Worm (Caenorhabditis elegans) whole organism, young adult: ENCODE measurements around the gene F14H8.2.
A peak's percentile ranks its signal among the peaks of the same experiment; 100 is the strongest.

ENCODE experiments used
- B0261.1 ChIP-seq: sonication (generic microtip); optimal IDR thresholded peaks from 2 replicates; lab custom pipeline; 2016; ENCODE audit warnings: mild to moderate bottlenecking, missing genetic modification characterization, moderate library complexity, missing compliant biosample characterization
- B0336.3 ChIP-seq: fragments of 200-800 bp; sonication (Bioruptor generic); IDR thresholded peaks from 2 replicates; pipeline ENCODE4 v1.3.6; 2022; ENCODE audit warnings: missing genetic modification characterization, missing compliant biosample characterization
- F10E7.11 ChIP-seq: sonication (generic microtip); optimal IDR thresholded peaks from 2 replicates; lab custom pipeline; 2017; ENCODE audit warnings: mild to moderate bottlenecking, missing genetic modification characterization, moderate library complexity, missing compliant biosample characterization
- F22D6.2 ChIP-seq: sonication (generic microtip); optimal IDR thresholded peaks from 2 replicates; lab custom pipeline; 2016; ENCODE audit warnings: mild to moderate bottlenecking, missing genetic modification characterization, missing compliant biosample characterization
- F23B12.7 ChIP-seq: sonication (generic microtip); optimal IDR thresholded peaks from 2 replicates; lab custom pipeline; 2017; ENCODE audit warnings: missing genetic modification characterization, mild to moderate bottlenecking, missing compliant biosample characterization, antibody characterized with exemption, moderate library complexity; ENCODE audit not compliant: insufficient read depth
- F33H1.4 ChIP-seq: fragments of 200-800 bp; sonication (Bioruptor generic); IDR thresholded peaks from 2 replicates; pipeline ENCODE4 v1.3.6; 2022; ENCODE audit warnings: missing genetic modification reagents, missing genetic modification characterization, missing compliant biosample characterization
- F39B2.1 ChIP-seq: fragments of 200-800 bp; sonication (Bioruptor generic); IDR thresholded peaks from 2 replicates; pipeline ENCODE4 v1.3.6; 2022; ENCODE audit warnings: missing genetic modification reagents, missing genetic modification characterization, missing compliant biosample characterization
- F49E8.2 ChIP-seq: sonication (generic microtip); optimal IDR thresholded peaks from 3 replicates; lab custom pipeline; 2017; ENCODE audit warnings: missing genetic modification characterization, mild to moderate bottlenecking, missing compliant biosample characterization, antibody characterized with exemption, moderate library complexity; ENCODE audit not compliant: insufficient read depth
- F52B5.7 ChIP-seq: sonication (generic microtip); optimal IDR thresholded peaks from 2 replicates; lab custom pipeline; 2016; ENCODE audit warnings: mild to moderate bottlenecking, missing genetic modification characterization, missing compliant biosample characterization
- F55B11.4 ChIP-seq: sonication (generic microtip); optimal IDR thresholded peaks from 2 replicates; lab custom pipeline; 2016; ENCODE audit warnings: missing compliant biosample characterization, missing genetic modification characterization, borderline replicate concordance; ENCODE audit not compliant: insufficient read depth
- K12H6.12 ChIP-seq: fragments of 200-800 bp; sonication (Bioruptor generic); optimal IDR thresholded peaks from 2 replicates; lab custom pipeline; 2018; ENCODE audit warnings: mild to moderate bottlenecking, missing genetic modification characterization, missing compliant biosample characterization
- ZK185.1 ChIP-seq: sonication (generic microtip); optimal IDR thresholded peaks from 2 replicates; lab custom pipeline; 2016; ENCODE audit warnings: mild to moderate bottlenecking, missing genetic modification characterization, missing compliant biosample characterization; ENCODE audit not compliant: poor library complexity, severe bottlenecking
- akir-1 ChIP-seq: fragments of 200-800 bp; sonication (Bioruptor generic); optimal IDR thresholded peaks from 2 replicates; lab custom pipeline; 2018; ENCODE audit warnings: mild to moderate bottlenecking, missing genetic modification characterization, moderate library complexity, missing compliant biosample characterization
- aptf-3 ChIP-seq: fragments of 200-800 bp; sonication (Bioruptor generic); IDR thresholded peaks from 2 replicates; pipeline ENCODE4 v1.3.6; 2022; ENCODE audit warnings: missing genetic modification characterization, missing compliant biosample characterization
- attf-5 ChIP-seq: fragments of 200-800 bp; sonication (Bioruptor generic); optimal IDR thresholded peaks from 2 replicates; lab custom pipeline; 2018; ENCODE audit warnings: mild to moderate bottlenecking, missing genetic modification characterization, missing compliant biosample characterization
- attf-6 ChIP-seq: fragments of 200-800 bp; sonication (Bioruptor generic); IDR thresholded peaks from 2 replicates; pipeline ENCODE4 v1.3.6; 2022; ENCODE audit warnings: missing genetic modification reagents, missing genetic modification characterization, missing compliant biosample characterization
- cebp-1 ChIP-seq, 2 experiments: fragments of 200-800 bp in 1 of 2; sonication (Bioruptor generic) in 1 of 2; sonication (generic microtip) in 1 of 2; IDR thresholded peaks in 1 of 2; optimal IDR thresholded peaks in 1 of 2; 2 replicates each; pipeline versions ENCODE4 v1.3.6 to Lab custom; 2017 to 2022; ENCODE audit warnings: missing compliant biosample characterization in 2 of 2, missing genetic modification characterization in 2 of 2, mild to moderate bottlenecking in 1 of 2, missing genetic modification reagents in 1 of 2, moderate library complexity in 1 of 2
- ceh-100 ChIP-seq: fragments of 200-800 bp; sonication (Bioruptor generic); IDR thresholded peaks from 2 replicates; pipeline ENCODE4 v1.3.6; 2022; ENCODE audit warnings: missing genetic modification reagents, missing genetic modification characterization, missing compliant biosample characterization
- ceh-27 ChIP-seq: fragments of 200-800 bp; sonication (Bioruptor generic); optimal IDR thresholded peaks from 2 replicates; lab custom pipeline; 2018; ENCODE audit warnings: mild to moderate bottlenecking, missing genetic modification characterization, moderate library complexity, missing compliant biosample characterization
- dpff-1 ChIP-seq: sonication (generic microtip); optimal IDR thresholded peaks from 2 replicates; lab custom pipeline; 2017; ENCODE audit warnings: mild to moderate bottlenecking, missing genetic modification characterization, missing compliant biosample characterization
- dpl-1 ChIP-seq: fragments of 150-350 bp; optimal IDR thresholded peaks from 2 replicates; lab custom pipeline; 2014; ENCODE audit warnings: missing biosample characterization, missing genetic modification reagents, missing genetic modification characterization
- egl-44 ChIP-seq: fragments of 200-800 bp; sonication (Bioruptor generic); IDR thresholded peaks from 2 replicates; pipeline ENCODE4 v1.3.6; 2022; ENCODE audit warnings: missing genetic modification reagents, missing genetic modification characterization, missing compliant biosample characterization
- egrh-3 ChIP-seq: fragments of 200-800 bp; sonication (Bioruptor generic); IDR thresholded peaks from 2 replicates; pipeline ENCODE4 v1.3.6; 2022; ENCODE audit warnings: missing genetic modification reagents, missing genetic modification characterization, missing compliant biosample characterization
- ekl-4 ChIP-seq: fragments of 200-800 bp; sonication (Bioruptor generic); IDR thresholded peaks from 2 replicates; pipeline ENCODE4 v1.3.6; 2022; ENCODE audit warnings: missing genetic modification reagents, missing genetic modification characterization, missing compliant biosample characterization
- ets-4 ChIP-seq: fragments of 200-800 bp; sonication (Bioruptor generic); optimal IDR thresholded peaks from 2 replicates; lab custom pipeline; 2018; ENCODE audit warnings: mild to moderate bottlenecking, missing genetic modification characterization, missing compliant biosample characterization
- hlh-12 ChIP-seq: sonication (generic microtip); optimal IDR thresholded peaks from 2 replicates; lab custom pipeline; 2016; ENCODE audit warnings: missing genetic modification characterization, missing compliant biosample characterization
- hmg-1.2 ChIP-seq: fragments of 200-800 bp; sonication (Bioruptor generic); IDR thresholded peaks from 2 replicates; pipeline ENCODE4 v1.3.6; 2022; ENCODE audit warnings: missing genetic modification reagents, missing genetic modification characterization, missing compliant biosample characterization
- hrde-1 ChIP-seq: sonication (generic microtip); optimal IDR thresholded peaks from 2 replicates; lab custom pipeline; 2016; ENCODE audit warnings: missing genetic modification characterization, mild to moderate bottlenecking, missing compliant biosample characterization, moderate library complexity, missing genotype, missing genetic modification reagents, borderline replicate concordance
- lag-1 ChIP-seq: fragments of 200-800 bp; sonication (Bioruptor generic); IDR thresholded peaks from 2 replicates; pipeline ENCODE4 v1.3.6; 2022; ENCODE audit warnings: missing genetic modification reagents, missing genetic modification characterization, missing compliant biosample characterization
- lin-40 ChIP-seq: sonication (generic microtip); optimal IDR thresholded peaks from 2 replicates; lab custom pipeline; 2016; ENCODE audit warnings: missing genetic modification characterization, mild to moderate bottlenecking, missing compliant biosample characterization, missing genotype, missing genetic modification reagents
- lir-1 ChIP-seq: fragments of 200-800 bp; sonication (Bioruptor generic); conservative IDR thresholded peaks from 2 replicates; pipeline ENCODE4 v1.3.6; 2022; ENCODE audit warnings: missing genetic modification reagents, missing genetic modification characterization, missing compliant biosample characterization
- madf-8 ChIP-seq: fragments of 200-800 bp; sonication (Bioruptor generic); conservative IDR thresholded peaks from 2 replicates; pipeline ENCODE4 v1.3.6; 2022; ENCODE audit warnings: missing genetic modification reagents, missing genetic modification characterization, missing compliant biosample characterization
- mxl-1 ChIP-seq: sonication (generic microtip); optimal IDR thresholded peaks from 2 replicates; lab custom pipeline; 2016; ENCODE audit warnings: missing genetic modification characterization, missing compliant biosample characterization
- nfya-2 ChIP-seq: fragments of 200-800 bp; sonication (Bioruptor generic); IDR thresholded peaks from 2 replicates; pipeline ENCODE4 v1.3.6; 2022; ENCODE audit warnings: missing genetic modification reagents, missing genetic modification characterization, missing compliant biosample characterization
- nfyb-1 ChIP-seq: fragments of 200-800 bp; sonication (Bioruptor generic); IDR thresholded peaks from 2 replicates; pipeline ENCODE4 v1.3.6; 2022; ENCODE audit warnings: missing genetic modification reagents, missing genetic modification characterization, missing compliant biosample characterization
- nhr-179 ChIP-seq: sonication (generic microtip); optimal IDR thresholded peaks from 2 replicates; lab custom pipeline; 2016; ENCODE audit warnings: mild to moderate bottlenecking, missing genetic modification characterization, missing compliant biosample characterization
- nhr-80 ChIP-seq: sonication (generic microtip); optimal IDR thresholded peaks from 2 replicates; lab custom pipeline; 2016; ENCODE audit warnings: missing genetic modification characterization, missing compliant biosample characterization
- pbrm-1 ChIP-seq: fragments of 200-800 bp; sonication (Bioruptor generic); IDR thresholded peaks from 2 replicates; pipeline ENCODE4 v1.3.6; 2022; ENCODE audit warnings: missing genetic modification reagents, missing genetic modification characterization, missing compliant biosample characterization
- rcor-1 ChIP-seq: fragments of 200-800 bp; sonication (Bioruptor generic); IDR thresholded peaks from 2 replicates; pipeline ENCODE4 v1.3.6; 2022; ENCODE audit warnings: missing genetic modification reagents, missing genetic modification characterization, missing compliant biosample characterization
- repo-1 ChIP-seq: sonication (generic microtip); optimal IDR thresholded peaks from 2 replicates; lab custom pipeline; 2017; ENCODE audit warnings: mild to moderate bottlenecking, missing genetic modification characterization, missing compliant biosample characterization
- snpc-3.4 ChIP-seq: sonication (generic microtip); optimal IDR thresholded peaks from 2 replicates; lab custom pipeline; 2017; ENCODE audit warnings: missing genetic modification characterization, mild to moderate bottlenecking, missing compliant biosample characterization, antibody characterized with exemption, moderate library complexity, missing genotype, missing genetic modification reagents
- snpc-4 ChIP-seq, 5 experiments: fragments of 150-350 bp in 1 of 5; sonication (generic microtip) in 4 of 5; optimal IDR thresholded peaks; 2 replicates each; lab custom pipeline; 2014 to 2018; ENCODE audit warnings: missing genetic modification characterization in 5 of 5, missing biosample characterization in 3 of 5, antibody characterized with exemption in 2 of 5, mild to moderate bottlenecking in 2 of 5, missing compliant biosample characterization in 2 of 5, missing genotype in 2 of 5, moderate library complexity in 2 of 5, missing genetic modification reagents in 1 of 5
- tbx-9 ChIP-seq: sonication (generic microtip); optimal IDR thresholded peaks from 2 replicates; lab custom pipeline; 2016; ENCODE audit warnings: borderline replicate concordance, missing genetic modification characterization, inconsistent platforms, missing compliant biosample characterization
- ztf-18 ChIP-seq: sonication (generic microtip); optimal IDR thresholded peaks from 2 replicates; lab custom pipeline; 2016; ENCODE audit warnings: missing genotype, mild to moderate bottlenecking, missing genetic modification characterization, missing compliant biosample characterization
- ztf-26 ChIP-seq: sonication (generic microtip); optimal IDR thresholded peaks from 2 replicates; lab custom pipeline; 2017; ENCODE audit warnings: missing genetic modification characterization, missing compliant biosample characterization
- ztf-3 ChIP-seq: fragments of 200-800 bp; sonication (Bioruptor generic); optimal IDR thresholded peaks from 2 replicates; lab custom pipeline; 2018; ENCODE audit warnings: mild to moderate bottlenecking, missing genetic modification characterization, missing compliant biosample characterization

The F14H8.2 gene

DNA sequence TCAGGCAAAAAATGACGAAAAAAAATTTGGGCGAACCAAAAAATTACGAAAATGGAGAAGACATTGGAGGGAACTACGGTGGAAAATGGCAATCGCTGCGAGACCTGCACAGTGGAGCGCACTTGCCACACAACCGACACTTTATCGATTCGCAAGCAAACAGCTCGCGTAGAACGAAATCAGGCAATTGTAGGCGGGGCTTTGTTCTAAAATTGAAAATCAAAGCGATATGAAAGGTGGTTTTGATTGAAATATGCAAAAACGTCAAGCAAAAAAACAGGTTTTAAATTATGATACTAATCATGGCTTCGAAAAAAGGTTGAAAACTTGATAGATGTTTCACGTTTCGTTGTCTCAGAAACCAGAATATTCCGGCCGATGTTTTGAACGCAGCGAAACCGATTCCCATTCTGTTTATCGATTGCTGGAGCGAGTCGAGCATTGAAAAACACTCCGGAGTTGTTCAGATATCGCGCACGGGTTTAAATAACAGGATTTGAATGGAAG is 17.9 kb downstream of the F14H8.2 start, which contains the start of the genes fib-1 and mut-15 (continued):
- TF ChIP-seq ets-4 (no peak), hrde-1 (tag; lab: Kevin White, UChicago) (no peak), attf-5 (GFP tag; lab: Kevin White, UChicago) (peak; percentile 95), hmg-1.2 (peak; percentile 72), nfyb-1 (peak; percentile 87), aptf-3 (GFP tag; lab: Robert Waterston, UW) (no peak), ztf-3 (GFP tag; lab: Kevin White, UChicago) (no peak), attf-6 (0 out of 2 replicates have a peak, but pooled peaks have one; percentile 42), F22D6.2 (no peak), ceh-27 (peak; percentile 95), hlh-12 (tag; lab: Kevin White, UChicago) (no peak), B0336.3 (GFP tag; lab: Robert Waterston, UW) (peak; percentile 51; the same call in 1 of the 2 replicates), egrh-3 (GFP tag; lab: Robert Waterston, UW) (no peak), pbrm-1 (GFP tag; lab: Robert Waterston, UW) (peak; percentile 91), F10E7.11 (tag; lab: Kevin White, UChicago) (no peak), F39B2.1 (GFP tag; lab: Robert Waterston, UW) (no peak), ztf-18 (tag; lab: Kevin White, UChicago) (peak; percentile 50), tbx-9 (tag; lab: Kevin White, UChicago) (no peak), ztf-26 (tag; lab: Kevin White, UChicago) (peak; percentile 75), cebp-1 (GFP tag; IDR thresholded peaks at IDR 0.05; lab: Robert Waterston, UW) (peak; percentile 46; the same call in 1 of the 2 replicates), cebp-1 (tag; optimal IDR thresholded peaks at IDR 0.05; lab: Kevin White, UChicago) (peak; percentile 84), lin-40 (peak; percentile 86), F55B11.4 (tag; lab: Kevin White, UChicago) (no peak), B0261.1 (peak; percentile 28), akir-1 (GFP tag; lab: Kevin White, UChicago) (peak; percentile 47), lag-1 (GFP tag; lab: Robert Waterston, UW) (no peak), F49E8.2 (tag; lab: Kevin White, UChicago) (peak; percentile 81), nhr-179 (tag; lab: Kevin White, UChicago) (no peak), nfya-2 (no peak), F23B12.7 (tag; lab: Kevin White, UChicago) (peak; percentile 86), repo-1 (tag; lab: Kevin White, UChicago) (no peak), dpl-1 (GFP tag; lab: Kevin White, UChicago) (peak; percentile 54), mxl-1 (tag; lab: Kevin White, UChicago) (no peak), snpc-3.4 (tag; lab: Kevin White, UChicago) (no peak), ceh-100 (GFP tag; lab: Robert Waterston, UW) (peak; percentile 98), F52B5.7 (no peak), nhr-80 (peak; percentile 56), madf-8 (GFP tag; lab: Robert Waterston, UW) (peak; percentile 71), ZK185.1 (tag; lab: Kevin White, UChicago) (peak; percentile 65), F33H1.4 (GFP tag; lab: Robert Waterston, UW) (peak; percentile 98), lir-1 (peak; percentile 54; the same call in 1 of the 2 replicates), K12H6.12 (peak; percentile 85), rcor-1 (GFP tag; lab: Robert Waterston, UW) (peak; percentile 86), snpc-4 (GFP tag; optimal IDR thresholded peaks at IDR 0.05; lab: Kevin White, UChicago) (peak; percentile 69), snpc-4 (tag; optimal IDR thresholded peaks at IDR 0.05; lab: Kevin White, UChicago) (peak; percentile 66 to 83 (median 75)), egl-44 (GFP tag; lab: Robert Waterston, UW) (0 out of 2 replicates have a peak, but pooled peaks have one; percentile 45), dpff-1 (no peak), ekl-4 (peak; percentile 84)
